Worm (Caenorhabditis elegans): ENCODE measurements around the gene tes-1.

Gene tes-1

DNA sequence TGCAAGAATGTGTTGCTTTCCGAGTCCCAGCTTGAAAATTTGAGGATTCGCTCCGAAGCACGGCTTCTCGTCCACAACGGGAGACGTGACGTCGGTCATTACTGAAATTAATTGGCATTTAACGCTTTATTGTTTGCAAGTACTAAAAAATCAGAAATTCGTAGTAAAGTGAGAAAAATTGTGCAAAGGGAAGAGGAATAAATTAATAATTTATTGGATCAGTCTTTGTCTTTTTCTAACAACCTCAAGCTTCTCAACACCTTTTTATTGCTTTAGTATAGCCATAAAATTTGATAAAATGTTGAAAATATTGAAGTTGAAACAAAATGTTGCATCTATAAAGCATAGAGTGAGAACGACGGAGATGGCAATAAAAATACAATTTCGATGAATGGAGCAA lies at the start of gene tes-1:
Gene tes-1, minus strand, starts transcription at position 101 of the 400 bp plus-strand sequence.
- TF ChIP-seq dao-5 (tag; optimal IDR thresholded peaks at IDR 0.05) (no peak), W03F9.2 (tag; optimal IDR thresholded peaks at IDR 0.05) (no peak), him-1 (tag; optimal IDR thresholded peaks at IDR 0.05) (no peak)

DNA sequence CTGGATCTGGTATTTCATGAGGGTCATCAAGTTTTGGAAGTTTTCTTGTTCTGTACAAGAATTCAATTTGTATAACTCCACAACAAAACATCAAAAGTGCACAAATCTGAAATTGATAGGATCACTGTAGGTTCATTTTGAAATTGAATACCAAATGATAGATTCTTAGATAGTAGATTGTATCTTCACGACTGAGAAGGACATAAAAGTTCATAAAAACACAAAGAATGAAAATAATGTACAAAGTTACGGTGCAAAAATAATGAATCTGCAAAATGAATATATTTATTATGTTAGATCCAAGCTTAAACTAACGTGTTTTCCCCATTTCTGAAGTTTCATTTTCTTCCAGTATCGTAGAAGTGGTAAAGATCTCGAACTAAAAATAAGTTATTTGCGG lies 49.7 kb upstream of the tes-1 start:
- no peak for TF ChIP-seq W03F9.2 (tag; optimal IDR thresholded peaks at IDR 0.05)
- TF ChIP-seq dao-5 (tag; optimal IDR thresholded peaks at IDR 0.05), result no peak
- TF ChIP-seq him-1 (tag; optimal IDR thresholded peaks at IDR 0.05), result no peak

DNA sequence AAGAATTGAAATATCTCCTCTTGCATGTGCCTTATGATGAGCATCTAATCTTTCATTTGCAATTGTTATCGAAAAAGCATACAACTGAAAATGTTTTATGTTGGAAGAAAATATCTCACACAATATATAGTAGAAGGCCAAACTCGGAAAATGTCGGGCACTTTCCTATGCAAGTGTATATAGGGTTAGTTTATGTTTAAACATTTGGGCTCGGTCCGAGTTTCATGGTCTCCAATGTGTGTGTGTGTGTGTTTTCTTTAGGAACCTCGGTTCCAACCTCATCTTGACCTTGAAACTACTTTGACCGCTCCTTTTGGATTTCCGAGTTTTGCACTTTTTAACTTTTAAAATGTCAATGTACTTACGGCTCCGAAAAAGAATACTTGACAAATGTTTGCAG lies 48.1 kb upstream of the tes-1 start:
- no peak for TF ChIP-seq him-1 (tag; optimal IDR thresholded peaks at IDR 0.05)
- TF ChIP-seq dao-5 (tag; optimal IDR thresholded peaks at IDR 0.05), result no peak
- TF ChIP-seq W03F9.2 (tag; optimal IDR thresholded peaks at IDR 0.05), result no peak

DNA sequence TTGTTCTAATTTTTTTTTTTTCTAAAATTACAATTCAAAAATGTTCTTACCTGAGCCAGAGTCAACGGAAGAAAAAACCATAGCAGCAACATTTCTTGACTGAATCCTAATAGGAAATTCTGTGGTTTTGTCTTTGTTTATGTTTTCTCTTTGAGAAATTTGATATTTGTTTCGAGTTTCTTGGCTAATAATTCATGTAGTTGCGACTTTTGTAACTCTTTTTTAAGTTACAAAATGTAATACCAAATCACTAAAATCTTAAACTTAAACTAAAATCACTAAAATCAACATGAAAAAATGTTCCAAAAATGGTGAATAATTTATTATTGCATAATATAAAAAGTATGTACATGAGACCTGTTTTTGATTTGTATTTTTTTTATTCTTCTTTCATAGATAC lies 46.5 kb upstream of the tes-1 start, which contains the start of gene egas-4:
Gene egas-4, minus strand, starts transcription at position 101 of the 400 bp plus-strand sequence.
- TF ChIP-seq dao-5 (tag; optimal IDR thresholded peaks at IDR 0.05) (no peak), him-1 (tag; optimal IDR thresholded peaks at IDR 0.05) (no peak), W03F9.2 (tag; optimal IDR thresholded peaks at IDR 0.05) (no peak)

ce11 chrIV:7497205-7497604 lies 46.0 kb upstream of the tes-1 start:
- no peak for TF ChIP-seq dao-5 (tag; optimal IDR thresholded peaks at IDR 0.05)
- no peak for TF ChIP-seq him-1 (tag; optimal IDR thresholded peaks at IDR 0.05)
- TF ChIP-seq W03F9.2 (tag; optimal IDR thresholded peaks at IDR 0.05), result no peak

ce11 chrIV:7491464-7491863 lies 40.2 kb upstream of the tes-1 start, which contains the start of gene F55G1.1:
TSS of gene F55G1.1 (plus strand) at chrIV:7491764.
- no peak for TF ChIP-seq dao-5 (tag; optimal IDR thresholded peaks at IDR 0.05)
- TF ChIP-seq him-1 (tag; optimal IDR thresholded peaks at IDR 0.05), result no peak
- TF ChIP-seq W03F9.2 (tag; optimal IDR thresholded peaks at IDR 0.05), result no peak

DNA sequence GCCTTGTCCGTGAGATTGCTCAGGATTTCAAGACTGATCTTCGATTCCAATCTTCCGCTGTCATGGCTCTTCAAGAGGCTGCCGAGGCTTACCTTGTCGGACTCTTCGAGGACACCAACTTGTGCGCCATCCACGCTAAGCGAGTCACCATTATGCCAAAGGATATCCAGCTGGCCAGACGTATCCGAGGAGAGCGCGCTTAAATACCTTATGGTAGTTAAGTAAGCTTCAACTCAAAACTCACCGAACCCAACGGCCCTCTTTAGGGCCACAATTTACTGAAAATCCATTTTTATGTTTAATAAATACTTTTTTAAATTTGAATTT lies 37.2 kb upstream of the tes-1 start:
- TF ChIP-seq dao-5 (tag; optimal IDR thresholded peaks at IDR 0.05) (no peak), W03F9.2 (tag; optimal IDR thresholded peaks at IDR 0.05) (no peak), him-1 (tag; optimal IDR thresholded peaks at IDR 0.05) (no peak)

DNA sequence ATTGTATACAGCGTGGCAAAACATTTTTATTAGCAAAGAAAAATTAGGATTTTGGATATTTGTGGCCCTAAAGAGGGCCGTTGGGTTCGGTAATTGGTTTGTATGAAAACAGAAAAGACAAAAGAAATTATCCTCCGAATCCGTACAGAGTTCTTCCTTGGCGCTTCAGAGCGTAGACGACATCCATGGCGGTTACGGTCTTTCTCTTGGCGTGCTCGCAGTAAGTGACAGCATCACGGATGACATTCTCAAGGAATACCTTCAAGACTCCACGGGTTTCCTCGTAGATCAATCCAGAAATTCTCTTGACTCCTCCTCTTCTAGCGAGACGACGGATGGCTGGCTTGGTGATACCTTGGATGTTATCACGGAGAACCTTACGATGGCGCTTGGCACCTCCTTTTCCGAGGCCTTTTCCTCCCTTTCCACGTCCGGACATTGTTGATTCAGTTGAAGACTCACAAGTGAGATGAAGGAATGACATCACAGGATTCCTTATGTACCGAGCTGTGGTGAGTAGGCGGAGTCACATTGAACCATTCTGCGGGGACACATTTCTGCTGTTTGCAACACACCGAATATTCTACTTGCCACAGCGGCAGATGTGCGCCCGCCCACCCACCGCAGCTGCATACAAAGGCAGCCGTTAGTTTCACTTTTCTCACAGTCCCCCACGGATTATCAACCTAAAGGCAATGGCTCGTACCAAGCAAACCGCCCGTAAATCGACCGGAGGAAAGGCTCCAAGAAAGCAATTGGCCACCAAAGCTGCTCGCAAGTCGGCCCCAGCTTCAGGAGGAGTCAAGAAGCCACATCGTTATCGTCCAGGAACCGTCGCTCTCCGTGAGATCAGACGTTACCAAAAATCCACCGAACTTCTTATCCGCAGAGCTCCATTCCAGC lies 36.6 kb upstream of the tes-1 start, which contains the start of the genes his-60 and his-59:
Gene his-60, minus strand, starts transcription at position 439 of the 903 bp plus-strand sequence.
Gene his-59, plus strand, starts transcription at position 696 of the 903 bp plus-strand sequence.
- peak; percentile 12 for TF ChIP-seq dao-5 (tag; optimal IDR thresholded peaks at IDR 0.05)
- TF ChIP-seq him-1 (tag; optimal IDR thresholded peaks at IDR 0.05), result no peak

- TF ChIP-seq dao-5 (tag; optimal IDR thresholded peaks at IDR 0.05) (no peak), him-1 (tag; optimal IDR thresholded peaks at IDR 0.05) (no peak), W03F9.2 (tag; optimal IDR thresholded peaks at IDR 0.05) (no peak)
Observed at ce11 chrIV:7486201-7486947, 35.1 kb upstream of the tes-1 start, which contains the start of the genes his-61 and his-62. TSS of gene his-61 (minus strand) at chrIV:7486217. TSS of gene his-62 (plus strand) at chrIV:7486545.

- no peak for TF ChIP-seq W03F9.2 (tag; optimal IDR thresholded peaks at IDR 0.05)
- no peak for TF ChIP-seq him-1 (tag; optimal IDR thresholded peaks at IDR 0.05)
- no peak for TF ChIP-seq dao-5 (tag; optimal IDR thresholded peaks at IDR 0.05)
Observed at ce11 chrIV:7478134-7478533, 26.9 kb upstream of the tes-1 start, which contains the start of gene rod-1. TSS of gene rod-1 (plus strand) at chrIV:7478452.

DNA sequence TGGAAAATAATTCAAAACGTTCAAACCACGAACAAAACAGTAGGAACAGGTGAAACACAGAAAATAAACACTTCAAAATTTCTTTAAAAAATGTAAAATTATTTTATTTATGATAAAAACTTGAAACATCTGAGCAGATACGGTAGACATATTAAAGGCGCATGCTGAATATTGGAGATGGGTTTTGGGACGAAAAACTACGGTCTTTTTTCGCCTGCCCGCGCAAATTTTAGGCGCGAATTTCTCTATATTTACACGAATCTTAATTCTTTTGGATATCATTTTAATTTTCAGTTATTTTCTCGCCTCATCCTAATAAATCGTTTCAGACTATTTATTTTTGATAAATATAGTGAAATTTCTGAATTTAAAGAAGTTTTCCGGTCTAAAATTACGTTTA lies 26.5 kb upstream of the tes-1 start:
- TF ChIP-seq dao-5 (tag; optimal IDR thresholded peaks at IDR 0.05) (no peak), him-1 (tag; optimal IDR thresholded peaks at IDR 0.05) (no peak), W03F9.2 (tag; optimal IDR thresholded peaks at IDR 0.05) (no peak)

- TF ChIP-seq dao-5 (tag; optimal IDR thresholded peaks at IDR 0.05) (no peak), W03F9.2 (tag; optimal IDR thresholded peaks at IDR 0.05) (no peak), him-1 (tag; optimal IDR thresholded peaks at IDR 0.05) (no peak)
Observed at ce11 chrIV:7477197-7477596, 26.0 kb upstream of the tes-1 start, which contains the start of gene pycr-4. TSS of gene pycr-4 (minus strand) at chrIV:7477297.

DNA sequence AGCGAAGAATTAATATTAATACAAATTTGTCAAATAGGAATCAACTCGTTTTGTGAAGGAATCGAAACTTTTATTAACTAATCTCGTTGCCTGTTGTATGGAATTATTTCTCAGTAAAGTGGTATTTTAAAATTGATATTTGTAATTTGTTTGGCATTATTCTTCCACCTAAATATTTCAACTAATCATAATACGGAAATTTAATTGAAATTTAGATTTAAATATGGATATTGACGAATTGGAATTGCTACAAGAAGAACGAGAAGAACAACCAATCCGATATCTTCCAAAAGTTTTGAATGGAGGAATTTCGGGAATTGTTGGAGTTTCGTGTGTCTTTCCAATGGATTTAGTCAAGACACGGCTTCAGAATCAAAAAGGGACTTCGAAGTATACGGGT lies 23.6 kb upstream of the tes-1 start, which contains the start of gene slc-25A18.2:
Gene slc-25A18.2, plus strand, starts transcription at position 216 of the 400 bp plus-strand sequence.
- TF ChIP-seq him-1 (tag; optimal IDR thresholded peaks at IDR 0.05), result no peak
- no peak for TF ChIP-seq dao-5 (tag; optimal IDR thresholded peaks at IDR 0.05)
- no peak for TF ChIP-seq W03F9.2 (tag; optimal IDR thresholded peaks at IDR 0.05)
